Worm (Caenorhabditis elegans) whole organism, L4 larva: ENCODE data around the gene D1005.10.

Source experiments
- F49E8.2 ChIP-seq: sonication (generic microtip); optimal IDR thresholded peaks from 2 replicates; lab custom pipeline; 2016; ENCODE audit warnings: missing compliant biosample characterization, mild to moderate bottlenecking, missing genetic modification characterization, borderline replicate concordance
- T26A8.4 ChIP-seq: fragments of 200-800 bp; sonication (Bioruptor generic); IDR thresholded peaks from 2 replicates; pipeline ENCODE4 v1.3.6; 2022; ENCODE audit warnings: missing genetic modification characterization, missing compliant biosample characterization
- Y105C5A.15 ChIP-seq: fragments of 200-800 bp; sonication (Bioruptor generic); IDR thresholded peaks from 2 replicates; pipeline ENCODE4 v1.3.6; 2022; ENCODE audit warnings: missing genetic modification characterization, missing compliant biosample characterization
- Y48G9A.11 ChIP-seq: fragments of 200-800 bp; sonication (Bioruptor generic); IDR thresholded peaks from 2 replicates; pipeline ENCODE4 v1.3.6; 2022; ENCODE audit warnings: missing genetic modification reagents, missing genetic modification characterization, missing compliant biosample characterization
- Y75B8A.6 ChIP-seq: fragments of 200-800 bp; sonication (Bioruptor generic); IDR thresholded peaks from 2 replicates; pipeline ENCODE4 v1.3.6; 2022; ENCODE audit warnings: missing genetic modification reagents, missing genetic modification characterization, missing compliant biosample characterization
- ZK337.2 ChIP-seq: fragments of 200-800 bp; sonication (Bioruptor generic); IDR thresholded peaks from 2 replicates; pipeline ENCODE4 v1.3.6; 2022; ENCODE audit warnings: missing genetic modification reagents, missing genetic modification characterization, missing compliant biosample characterization
- aha-1 ChIP-seq: fragments of 150-350 bp; peaks from one replicate; lab custom pipeline; 2014; ENCODE audit warnings: missing biosample characterization, missing genetic modification characterization
- ama-1 ChIP-seq: fragments of 150-350 bp; optimal IDR thresholded peaks from 2 replicates; lab custom pipeline; 2014; ENCODE audit warnings: inconsistent platforms, mixed read lengths
- arid-1 ChIP-seq: fragments of 200-800 bp; sonication (Bioruptor generic); conservative IDR thresholded peaks from 2 replicates; pipeline ENCODE4 v1.3.6; 2022; ENCODE audit warnings: missing genetic modification reagents, missing genetic modification characterization, missing compliant biosample characterization
- ceh-20 ChIP-seq: fragments of 200-800 bp; sonication (Bioruptor generic); IDR thresholded peaks from 2 replicates; pipeline ENCODE4 v1.3.6; 2022; ENCODE audit warnings: missing genetic modification reagents, missing genetic modification characterization, missing compliant biosample characterization
- ceh-28 ChIP-seq: fragments of 150-350 bp; optimal IDR thresholded peaks from 2 replicates; lab custom pipeline; 2014; ENCODE audit warnings: missing biosample characterization, missing genetic modification reagents, missing genetic modification characterization
- ceh-44 ChIP-seq: fragments of 200-800 bp; sonication (Bioruptor generic); IDR thresholded peaks from 2 replicates; pipeline ENCODE4 v1.3.6; 2022; ENCODE audit warnings: missing genetic modification reagents, missing genetic modification characterization, missing compliant biosample characterization
- ces-1 ChIP-seq: fragments of 150-350 bp; sonication (generic microtip); optimal IDR thresholded peaks from 4 replicates; lab custom pipeline; 2014; ENCODE audit warnings: missing biosample characterization, missing genetic modification reagents, missing genetic modification characterization
- ctbp-1 ChIP-seq: fragments of 200-800 bp; sonication (Bioruptor generic); IDR thresholded peaks from 2 replicates; pipeline ENCODE4 v1.3.6; 2022; ENCODE audit warnings: missing genetic modification reagents, missing genetic modification characterization, missing compliant biosample characterization
- daf-12 ChIP-seq: fragments of 150-350 bp; optimal IDR thresholded peaks from 2 replicates; lab custom pipeline; 2014; ENCODE audit warnings: missing biosample characterization, missing genetic modification reagents, missing genetic modification characterization
- daf-16 ChIP-seq, 3 experiments: sonication (generic microtip); optimal IDR thresholded peaks; 2 replicates each; lab custom pipeline; 2016 to 2017; ENCODE audit warnings: missing genetic modification characterization in 3 of 3, missing genetic modification reagents in 3 of 3, mild to moderate bottlenecking in 2 of 3, missing compliant biosample characterization in 2 of 3, missing biosample characterization in 1 of 3, moderate library complexity in 1 of 3
- daf-19 ChIP-seq: fragments of 200-800 bp; sonication (Bioruptor generic); conservative IDR thresholded peaks from 2 replicates; pipeline ENCODE4 v1.3.6; 2022; ENCODE audit warnings: missing genetic modification characterization, missing compliant biosample characterization
- dmd-8 ChIP-seq: fragments of 200-800 bp; sonication (Bioruptor generic); IDR thresholded peaks from 2 replicates; pipeline ENCODE4 v1.3.6; 2022; ENCODE audit warnings: missing genetic modification characterization, missing compliant biosample characterization
- duxl-1 ChIP-seq: sonication (generic microtip); optimal IDR thresholded peaks from 2 replicates; lab custom pipeline; 2016; ENCODE audit warnings: mild to moderate bottlenecking, missing genetic modification characterization, moderate library complexity, missing compliant biosample characterization; ENCODE audit not compliant: poor library complexity
- egl-27 ChIP-seq: sonication (generic microtip); optimal IDR thresholded peaks from 3 replicates; lab custom pipeline; 2017; ENCODE audit warnings: missing biosample characterization, missing genetic modification reagents, missing genetic modification characterization
- gei-8 ChIP-seq: fragments of 200-800 bp; sonication (Bioruptor generic); optimal IDR thresholded peaks from 2 replicates; lab custom pipeline; 2018; ENCODE audit warnings: mild to moderate bottlenecking, missing genetic modification characterization, missing compliant biosample characterization
- hif-1 ChIP-seq, 2 experiments: sonication (generic microtip); optimal IDR thresholded peaks; 2 replicates each; lab custom pipeline; 2016 to 2017; ENCODE audit warnings: missing compliant biosample characterization in 2 of 2, missing genetic modification characterization in 2 of 2, missing genetic modification reagents in 2 of 2, missing genotype in 2 of 2, mild to moderate bottlenecking in 1 of 2
- hlh-11 ChIP-seq: fragments of 200-800 bp; sonication (Bioruptor generic); optimal IDR thresholded peaks from 2 replicates; lab custom pipeline; 2018; ENCODE audit warnings: mild to moderate bottlenecking, missing genetic modification characterization, missing compliant biosample characterization
- lin-1 ChIP-seq: fragments of 200-800 bp; sonication (Bioruptor generic); IDR thresholded peaks from 2 replicates; pipeline ENCODE4 v1.3.6; 2022; ENCODE audit warnings: missing genetic modification reagents, missing genetic modification characterization, missing compliant biosample characterization
- lin-13 ChIP-seq: fragments of 150-350 bp; optimal IDR thresholded peaks from 2 replicates; lab custom pipeline; 2014; ENCODE audit warnings: missing biosample characterization, missing genetic modification reagents, missing genetic modification characterization
- lin-29 ChIP-seq: fragments of 200-800 bp; sonication (Bioruptor generic); IDR thresholded peaks from 2 replicates; pipeline ENCODE4 v1.3.6; 2022; ENCODE audit warnings: missing genetic modification reagents, missing genetic modification characterization, missing compliant biosample characterization
- lin-38 ChIP-seq: fragments of 200-800 bp; sonication (Bioruptor generic); IDR thresholded peaks from 2 replicates; pipeline ENCODE4 v1.3.6; 2022; ENCODE audit warnings: missing genetic modification reagents, missing genetic modification characterization, missing compliant biosample characterization
- mep-1 ChIP-seq: fragments of 150-350 bp; sonication (generic microtip); optimal IDR thresholded peaks from 3 replicates; lab custom pipeline; 2014; ENCODE audit warnings: missing biosample characterization, missing genetic modification characterization
- mes-2 ChIP-seq: sonication (generic microtip); optimal IDR thresholded peaks from 2 replicates; lab custom pipeline; 2016; ENCODE audit warnings: missing genotype, mild to moderate bottlenecking, missing genetic modification characterization, missing compliant biosample characterization; ENCODE audit not compliant: poor library complexity, severe bottlenecking
- mxl-2 ChIP-seq: fragments of 200-800 bp; sonication (Bioruptor generic); conservative IDR thresholded peaks from 2 replicates; pipeline ENCODE4 v1.3.6; 2022; ENCODE audit warnings: missing genetic modification reagents, missing genetic modification characterization, missing compliant biosample characterization
- mxl-3 ChIP-seq: fragments of 200-800 bp; sonication (Bioruptor generic); optimal IDR thresholded peaks from 2 replicates; lab custom pipeline; 2018; ENCODE audit warnings: mild to moderate bottlenecking, missing genetic modification characterization, missing compliant biosample characterization
- nhr-28 ChIP-seq: fragments of 150-350 bp; optimal IDR thresholded peaks from 2 replicates; lab custom pipeline; 2014; ENCODE audit warnings: missing biosample characterization, missing genetic modification characterization
- nhr-42 ChIP-seq: fragments of 200-800 bp; sonication (Bioruptor generic); IDR thresholded peaks from 2 replicates; pipeline ENCODE4 v1.3.6; 2022; ENCODE audit warnings: missing genetic modification characterization, missing compliant biosample characterization
- pha-4 ChIP-seq, 2 experiments: fragments of 150-350 bp in 1 of 2; fragments of 200-800 bp in 1 of 2; sonication (Bioruptor generic) in 1 of 2; IDR thresholded peaks in 1 of 2; optimal IDR thresholded peaks in 1 of 2; 2 replicates each; pipeline versions ENCODE4 v1.3.6 to Lab custom; 2014 to 2022; ENCODE audit warnings: missing genetic modification characterization in 2 of 2, missing genetic modification reagents in 2 of 2, missing biosample characterization in 1 of 2, missing compliant biosample characterization in 1 of 2
- php-3 ChIP-seq: fragments of 200-800 bp; sonication (Bioruptor generic); IDR thresholded peaks from 2 replicates; pipeline ENCODE4 v1.3.6; 2022; ENCODE audit warnings: missing genetic modification reagents, missing genetic modification characterization, missing compliant biosample characterization
- rbr-2 ChIP-seq: sonication (generic microtip); optimal IDR thresholded peaks from 2 replicates; lab custom pipeline; 2016; ENCODE audit warnings: missing genotype, missing genetic modification characterization, missing compliant biosample characterization
- sdz-12 ChIP-seq: fragments of 200-800 bp; sonication (Bioruptor generic); optimal IDR thresholded peaks from 2 replicates; lab custom pipeline; 2018; ENCODE audit warnings: mild to moderate bottlenecking, missing genetic modification characterization, missing compliant biosample characterization
- tra-1 ChIP-seq: fragments of 200-800 bp; sonication (Bioruptor generic); IDR thresholded peaks from 2 replicates; pipeline ENCODE4 v1.3.6; 2022; ENCODE audit warnings: missing genetic modification reagents, missing genetic modification characterization, missing compliant biosample characterization
- unc-130 ChIP-seq: sonication (generic microtip); optimal IDR thresholded peaks from 2 replicates; lab custom pipeline; 2016; ENCODE audit warnings: missing genetic modification reagents, missing genetic modification characterization, missing compliant biosample characterization
- unc-62 ChIP-seq, 3 experiments: fragments of 150-350 bp in 1 of 3; sonication (generic microtip); optimal IDR thresholded peaks in 2 of 3; peaks in 1 of 3; 1 replicate in 1 of 3; 2 replicates in 2 of 3; lab custom pipeline; 2014 to 2017; ENCODE audit warnings: missing biosample characterization in 3 of 3, missing genetic modification characterization in 3 of 3, missing genetic modification reagents in 3 of 3, missing genotype in 1 of 3
- vab-7 ChIP-seq: fragments of 200-800 bp; sonication (Bioruptor generic); IDR thresholded peaks from 2 replicates; pipeline ENCODE4 v1.3.6; 2022; ENCODE audit warnings: missing genetic modification reagents, missing genetic modification characterization, missing compliant biosample characterization
- zag-1 ChIP-seq: fragments of 150-350 bp; optimal IDR thresholded peaks from 2 replicates; lab custom pipeline; 2014; ENCODE audit warnings: missing biosample characterization, missing genetic modification characterization
- zip-2 ChIP-seq: fragments of 150-350 bp; optimal IDR thresholded peaks from 2 replicates; lab custom pipeline; 2014; ENCODE audit warnings: missing biosample characterization, missing genetic modification characterization
- ztf-11 ChIP-seq: fragments of 150-350 bp; optimal IDR thresholded peaks from 2 replicates; lab custom pipeline; 2014; ENCODE audit warnings: missing biosample characterization, missing genetic modification characterization

Gene D1005.10

DNA sequence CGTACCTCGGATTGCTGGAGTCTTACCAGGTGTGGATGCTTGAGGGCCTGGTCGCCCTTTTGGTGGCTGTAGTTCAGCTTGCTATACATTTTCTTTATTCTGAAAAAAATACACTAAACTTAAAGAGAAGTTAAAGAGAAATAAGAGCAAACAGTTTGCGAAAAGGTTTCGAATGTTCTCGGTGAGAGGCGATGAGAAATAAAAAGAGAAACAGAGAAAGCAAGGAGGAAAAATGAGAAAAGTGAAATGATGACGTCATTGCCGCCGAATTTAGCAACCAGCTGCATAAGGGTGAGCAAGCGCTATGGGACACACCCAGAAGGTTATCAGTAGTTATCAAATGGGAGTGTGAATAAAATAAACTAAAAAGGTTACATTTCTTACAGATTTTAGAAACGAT lies 32.2 kb downstream of the D1005.10 start, which contains the start of gene cebp-1 (continued):
- TF ChIP-seq lin-1 (GFP tag; lab: Robert Waterston, UW) = no peak
- TF ChIP-seq duxl-1 (tag; lab: Kevin White, UChicago) = no peak
- TF ChIP-seq Y48G9A.11 (GFP tag; lab: Robert Waterston, UW) = no peak
- TF ChIP-seq daf-12 (tag; lab: Kevin White, UChicago) = no peak
- no peak for TF ChIP-seq ZK337.2 (GFP tag; lab: Robert Waterston, UW)
- no peak for TF ChIP-seq egl-27 (tag; lab: Kevin White, UChicago)
- TF ChIP-seq F49E8.2 (tag; lab: Kevin White, UChicago) = no peak
- TF ChIP-seq daf-16 (GFP tag; optimal IDR thresholded peaks at IDR 0.05; lab: Kevin White, UChicago) = no peak
- TF ChIP-seq daf-16 (tag; optimal IDR thresholded peaks at IDR 0.05; lab: Kevin White, UChicago) = peak; percentile 67
- no peak for TF ChIP-seq tra-1 (GFP tag; lab: Robert Waterston, UW)
- peak in 1 of 2 experiments; percentile 88 for TF ChIP-seq unc-62 (GFP tag; optimal IDR thresholded peaks at IDR 0.05 in 1 of 2; lab: Kevin White, UChicago)
- TF ChIP-seq unc-62 (tag; optimal IDR thresholded peaks at IDR 0.05; lab: Kevin White, UChicago) = no peak
- no peak for TF ChIP-seq nhr-42 (GFP tag; lab: Robert Waterston, UW)
- TF ChIP-seq rbr-2 (tag; lab: Kevin White, UChicago) = no peak
- TF ChIP-seq gei-8 (GFP tag; lab: Kevin White, UChicago) = no peak
- TF ChIP-seq lin-13 (GFP tag; lab: Kevin White, UChicago) = no peak
- TF ChIP-seq vab-7 (GFP tag; lab: Robert Waterston, UW) = no peak
- TF ChIP-seq zag-1 (tag; lab: Kevin White, UChicago) = no peak

DNA sequence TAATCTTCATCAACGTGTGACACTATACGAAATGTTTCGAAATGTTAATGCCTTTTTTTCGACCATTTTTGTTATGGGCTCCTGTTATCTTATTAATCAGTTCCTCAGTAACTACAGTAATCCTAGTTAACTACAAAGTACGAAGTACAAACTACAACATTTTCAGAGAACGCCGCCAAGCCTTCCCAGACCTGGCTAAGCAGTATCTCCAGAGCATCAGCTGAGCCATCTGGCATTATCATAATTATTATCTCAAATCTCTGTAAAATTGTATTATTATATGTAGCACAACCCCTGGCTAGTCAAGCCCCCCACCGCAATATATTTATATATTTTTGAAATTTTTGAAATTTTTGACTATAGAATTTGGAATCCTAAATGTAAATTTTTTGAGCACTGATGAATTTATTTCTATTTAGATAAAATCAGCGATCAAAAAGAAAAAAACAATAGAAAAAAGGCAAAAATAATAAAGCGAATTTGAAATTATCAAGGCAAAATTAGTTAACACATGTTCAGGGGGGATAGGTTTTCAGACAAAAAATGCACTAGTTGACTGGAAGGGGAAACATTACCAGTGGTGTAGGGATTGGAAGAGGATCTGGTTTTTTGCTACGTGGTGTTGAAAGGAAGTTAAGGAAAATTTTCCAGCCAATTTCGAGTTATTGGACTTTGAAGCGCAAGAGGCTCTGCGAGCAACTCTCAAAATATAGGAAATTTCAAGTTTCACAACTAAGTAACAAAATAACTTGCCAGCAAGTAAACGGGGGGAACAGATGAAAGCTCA lies 34.0 kb downstream of the D1005.10 start:
- TF ChIP-seq Y75B8A.6 (GFP tag; lab: Robert Waterston, UW) (no peak), unc-130 (no peak), lin-38 (no peak), ceh-20 (GFP tag; lab: Robert Waterston, UW) (no peak), hif-1 (tag; optimal IDR thresholded peaks at IDR 0.05; lab: Kevin White, UChicago) (peak in 1 of 2 experiments; percentile 6), lin-29 (no peak), hlh-11 (no peak), zag-1 (tag; lab: Kevin White, UChicago) (no peak), ces-1 (GFP tag; lab: Kevin White, UChicago) (no peak), duxl-1 (tag; lab: Kevin White, UChicago) (peak; percentile 29), T26A8.4 (GFP tag; lab: Robert Waterston, UW) (peak; percentile 22), ceh-44 (no peak), sdz-12 (GFP tag; lab: Kevin White, UChicago) (peak; percentile 22), aha-1 (peak; percentile 75), ctbp-1 (GFP tag; lab: Robert Waterston, UW) (no peak), ztf-11 (no peak), arid-1 (peak; percentile 51; the same call in 1 of the 2 replicates), unc-62 (GFP tag; optimal IDR thresholded peaks at IDR 0.05 in 1 of 2; lab: Kevin White, UChicago) (no peak), unc-62 (tag; optimal IDR thresholded peaks at IDR 0.05; lab: Kevin White, UChicago) (no peak), mxl-3 (GFP tag; lab: Kevin White, UChicago) (no peak), daf-16 (GFP tag; optimal IDR thresholded peaks at IDR 0.05; lab: Kevin White, UChicago) (no peak), daf-16 (tag; optimal IDR thresholded peaks at IDR 0.05; lab: Kevin White, UChicago) (no peak), ceh-28 (tag; lab: Kevin White, UChicago) (no peak), dmd-8 (no peak), mxl-2 (GFP tag; lab: Robert Waterston, UW) (no peak), mes-2 (tag; lab: Kevin White, UChicago) (no peak), daf-19 (0 out of 2 replicates have a peak, but pooled peaks have one; percentile 73), Y105C5A.15 (GFP tag; lab: Robert Waterston, UW) (no peak), ama-1 (lab: Kevin White, UChicago) (peak; percentile 7), nhr-28 (tag; lab: Kevin White, UChicago) (no peak), php-3 (GFP tag; lab: Robert Waterston, UW) (no peak), zip-2 (tag; lab: Kevin White, UChicago) (no peak), mep-1 (peak; percentile 36), pha-4 (GFP tag; IDR thresholded peaks at IDR 0.05; lab: Robert Waterston, UW) (peak; percentile 7; the same call in 1 of the 2 replicates), pha-4 (tag; optimal IDR thresholded peaks at IDR 0.05; lab: Kevin White, UChicago) (no peak)
